Fruit fly (Drosophila melanogaster) whole organism, embryonic: ENCODE results near the gene CG10862.
A peak's percentile ranks its signal among the peaks of the same experiment; 100 is the strongest.

Source experiments
- Abd-B ChIP-seq: fragments of 200-800 bp; sonication (Bioruptor generic); optimal IDR thresholded peaks from 2 replicates; lab custom pipeline; 2018; ENCODE audit warnings: missing biosample characterization, mild to moderate bottlenecking, missing genetic modification characterization, moderate library complexity
- CG10274 ChIP-seq: fragments of 200-800 bp; sonication (Bioruptor generic); optimal IDR thresholded peaks from 3 replicates; lab custom pipeline; 2017; ENCODE audit warnings: missing biosample characterization, mild to moderate bottlenecking, missing genetic modification characterization
- CG10543 ChIP-seq: fragments of 200-800 bp; sonication (Bioruptor generic); optimal IDR thresholded peaks from 3 replicates; lab custom pipeline; 2017; ENCODE audit warnings: missing biosample characterization, mild to moderate bottlenecking, missing genetic modification characterization, moderate library complexity
- CG11695 ChIP-seq: fragments of 200-800 bp; sonication (Bioruptor generic); IDR thresholded peaks from 3 replicates; pipeline ENCODE4 v1.3.6; 2022; ENCODE audit warnings: missing biosample characterization, missing genetic modification characterization
- CG11696 ChIP-seq: fragments of 200-800 bp; sonication (Bioruptor generic); IDR thresholded peaks from 2 replicates; pipeline ENCODE4 v1.3.6; 2022; ENCODE audit warnings: missing biosample characterization, missing genetic modification characterization
- CG12104 ChIP-seq: fragments of 200-800 bp; sonication (Bioruptor generic); optimal IDR thresholded peaks from 3 replicates; lab custom pipeline; 2016; ENCODE audit warnings: missing biosample characterization, missing genetic modification characterization
- CG12299 ChIP-seq: fragments of 200-800 bp; sonication (Bioruptor generic); optimal IDR thresholded peaks from 2 replicates; lab custom pipeline; 2018; ENCODE audit warnings: missing biosample characterization, mild to moderate bottlenecking, missing genetic modification characterization
- CG13296 ChIP-seq: fragments of 200-800 bp; sonication (Bioruptor generic); optimal IDR thresholded peaks from 3 replicates; lab custom pipeline; 2018; ENCODE audit warnings: missing biosample characterization, mild to moderate bottlenecking, missing genetic modification characterization
- CG14014 ChIP-seq: fragments of 200-800 bp; sonication (Bioruptor generic); IDR thresholded peaks from 2 replicates; pipeline ENCODE4 v1.3.6; 2022; ENCODE audit warnings: missing biosample characterization, missing genetic modification characterization
- CG14441 ChIP-seq: fragments of 200-800 bp; sonication (Bioruptor generic); IDR thresholded peaks from 2 replicates; pipeline ENCODE4 v1.3.6; 2022; ENCODE audit warnings: missing biosample characterization, missing genetic modification characterization
- CG16815 ChIP-seq: fragments of 200-800 bp; sonication (Bioruptor generic); optimal IDR thresholded peaks from 3 replicates; lab custom pipeline; 2017; ENCODE audit warnings: missing biosample characterization, mild to moderate bottlenecking, missing genetic modification characterization
- CG17328 ChIP-seq: fragments of 200-800 bp; sonication (Bioruptor generic); IDR thresholded peaks from 2 replicates; pipeline ENCODE4 v1.3.6; 2022; ENCODE audit warnings: missing biosample characterization, missing genetic modification characterization
- CG2120 ChIP-seq: fragments of 200-800 bp; sonication (Bioruptor generic); optimal IDR thresholded peaks from 3 replicates; lab custom pipeline; 2016; ENCODE audit warnings: missing biosample characterization, missing genetic modification characterization
- CG31224 ChIP-seq: fragments of 200-800 bp; sonication (Bioruptor generic); IDR thresholded peaks from 2 replicates; pipeline ENCODE4 v1.3.6; 2022; ENCODE audit warnings: missing biosample characterization, missing genetic modification characterization
- CG31365 ChIP-seq: fragments of 200-800 bp; sonication (Bioruptor generic); optimal IDR thresholded peaks from 2 replicates; lab custom pipeline; 2018; ENCODE audit warnings: missing biosample characterization, mild to moderate bottlenecking, missing genetic modification characterization
- CG32532 ChIP-seq: fragments of 200-800 bp; sonication (Bioruptor generic); IDR thresholded peaks from 2 replicates; pipeline ENCODE4 v1.3.6; 2022; ENCODE audit warnings: missing biosample characterization, missing genetic modification characterization
- CG32767 ChIP-seq: fragments of 200-800 bp; sonication (Bioruptor generic); IDR thresholded peaks from 2 replicates; pipeline ENCODE4 v1.3.6; 2022; ENCODE audit warnings: missing biosample characterization, missing genetic modification characterization
- CG34224 ChIP-seq: fragments of 200-800 bp; sonication (Bioruptor generic); IDR thresholded peaks from 3 replicates; pipeline ENCODE4 v1.3.6; 2022; ENCODE audit warnings: missing biosample characterization, missing genetic modification characterization; ENCODE audit not compliant: partially characterized antibody
- CG42726 ChIP-seq: fragments of 200-800 bp; sonication (Bioruptor generic); IDR thresholded peaks from 2 replicates; pipeline ENCODE4 v1.3.6; 2022; ENCODE audit warnings: missing biosample characterization, missing genetic modification characterization; ENCODE audit not compliant: partially characterized antibody
- CG4424 ChIP-seq: fragments of 200-800 bp; sonication (Bioruptor generic); optimal IDR thresholded peaks from 3 replicates; lab custom pipeline; 2016; ENCODE audit warnings: missing biosample characterization, missing genetic modification characterization
- CG4854 ChIP-seq: fragments of 200-800 bp; sonication (Bioruptor generic); optimal IDR thresholded peaks from 2 replicates; lab custom pipeline; 2016; ENCODE audit warnings: missing biosample characterization, missing genetic modification characterization, inconsistent platforms
- CG7786 ChIP-seq: fragments of 200-800 bp; sonication (Bioruptor generic); optimal IDR thresholded peaks from 2 replicates; lab custom pipeline; 2016; ENCODE audit warnings: missing biosample characterization, missing genetic modification characterization
- CG9932 ChIP-seq: fragments of 200-800 bp; sonication (Bioruptor generic); IDR thresholded peaks from 2 replicates; pipeline ENCODE4 v1.3.6; 2022; ENCODE audit warnings: missing biosample characterization, missing genetic modification characterization
- Deaf1 ChIP-seq: fragments of 200-800 bp; optimal IDR thresholded peaks from 3 replicates; lab custom pipeline; 2019; ENCODE audit warnings: missing biosample characterization, mild to moderate bottlenecking, missing genetic modification characterization, moderate library complexity
- Dll ChIP-seq: fragments of 200-800 bp; sonication (Bioruptor generic); IDR thresholded peaks from 4 replicates; pipeline ENCODE4 v1.3.6; 2022; ENCODE audit warnings: missing biosample characterization, missing genetic modification characterization; ENCODE audit not compliant: partially characterized antibody
- Drgx ChIP-seq: fragments of 200-800 bp; sonication (Bioruptor generic); IDR thresholded peaks from 2 replicates; pipeline ENCODE4 v1.3.6; 2022; ENCODE audit warnings: missing biosample characterization, missing genetic modification characterization
- H2.0 ChIP-seq: fragments of 200-800 bp; sonication (Bioruptor generic); IDR thresholded peaks from 2 replicates; pipeline ENCODE4 v1.3.6; 2022; ENCODE audit warnings: missing biosample characterization, missing genetic modification characterization
- Nf-YB ChIP-seq: fragments of 200-800 bp; sonication (Bioruptor generic); optimal IDR thresholded peaks from 3 replicates; lab custom pipeline; 2019; ENCODE audit warnings: missing biosample characterization, mild to moderate bottlenecking, missing genetic modification characterization, moderate library complexity
- Opbp ChIP-seq: fragments of 200-800 bp; sonication (Bioruptor generic); IDR thresholded peaks from 3 replicates; pipeline ENCODE4 v1.3.6; 2022; ENCODE audit warnings: missing biosample characterization, missing genetic modification characterization; ENCODE audit not compliant: partially characterized antibody
- Sox100B ChIP-seq: fragments of 200-800 bp; sonication (Bioruptor generic); optimal IDR thresholded peaks from 3 replicates; lab custom pipeline; 2018; ENCODE audit warnings: missing biosample characterization, mild to moderate bottlenecking, missing genetic modification characterization
- Ssrp ChIP-seq: fragments of 200-800 bp; sonication (Bioruptor generic); optimal IDR thresholded peaks from 2 replicates; lab custom pipeline; 2018; ENCODE audit warnings: missing biosample characterization, mild to moderate bottlenecking, missing genetic modification characterization, moderate library complexity
- Stat92E ChIP-seq, 3 experiments: fragments of >200 bp in 2 of 3; fragments of 200-800 bp in 1 of 3; sonication (Bioruptor generic) in 1 of 3; optimal IDR thresholded peaks; 2 replicates each; lab custom pipeline; 2017 to 2019; ENCODE audit warnings: missing biosample characterization in 3 of 3, missing genetic modification characterization in 3 of 3, mild to moderate bottlenecking in 1 of 3, moderate library complexity in 1 of 3
- ap ChIP-seq: fragments of 200-800 bp; sonication (Bioruptor generic); IDR thresholded peaks from 2 replicates; pipeline ENCODE4 v1.3.6; 2022; ENCODE audit warnings: missing biosample characterization, missing genetic modification characterization
- bbx ChIP-seq: fragments of 200-800 bp; sonication (Bioruptor generic); IDR thresholded peaks from 2 replicates; pipeline ENCODE4 v1.3.6; 2022; ENCODE audit warnings: missing biosample characterization, missing genetic modification characterization; ENCODE audit not compliant: partially characterized antibody
- chinmo ChIP-seq: fragments of 200-800 bp; sonication (Bioruptor generic); IDR thresholded peaks from 4 replicates; pipeline ENCODE4 v1.3.6; 2022; ENCODE audit warnings: missing biosample characterization, missing genetic modification characterization; ENCODE audit not compliant: partially characterized antibody
- chm ChIP-seq: fragments of 200-800 bp; sonication (Bioruptor generic); IDR thresholded peaks from 2 replicates; pipeline ENCODE4 v1.3.6; 2022; ENCODE audit warnings: missing biosample characterization, missing genetic modification characterization
- dysf ChIP-seq: fragments of 200-800 bp; sonication (Bioruptor generic); IDR thresholded peaks from 3 replicates; pipeline ENCODE4 v1.3.6; 2022; ENCODE audit warnings: missing biosample characterization, missing genetic modification characterization
- kni ChIP-seq: fragments of 200-800 bp; sonication (Bioruptor generic); optimal IDR thresholded peaks from 3 replicates; lab custom pipeline; 2017; ENCODE audit warnings: mild to moderate bottlenecking, missing biosample characterization, missing genetic modification reagents, missing genetic modification characterization
- oc ChIP-seq: fragments of 200-800 bp; sonication (Bioruptor generic); optimal IDR thresholded peaks from 2 replicates; lab custom pipeline; 2018; ENCODE audit warnings: missing biosample characterization, mild to moderate bottlenecking, missing genetic modification characterization, moderate library complexity
- onecut ChIP-seq: fragments of 200-800 bp; sonication (Bioruptor generic); IDR thresholded peaks from 2 replicates; pipeline ENCODE4 v1.3.6; 2022; ENCODE audit warnings: missing biosample characterization, missing genetic modification characterization
- pan ChIP-seq, 4 experiments: fragments of >200 bp in 3 of 4; fragments of 200-800 bp in 1 of 4; sonication (Bioruptor generic) in 1 of 4; optimal IDR thresholded peaks in 3 of 4; IDR thresholded peaks in 1 of 4; 2 replicates each; pipeline versions ENCODE4 v1.3.6 to Lab custom; 2017 to 2022; ENCODE audit warnings: missing biosample characterization in 2 of 4, missing genetic modification characterization in 2 of 4, mixed read lengths in 1 of 4
- sd ChIP-seq: fragments of 200-800 bp; sonication (Bioruptor generic); optimal IDR thresholded peaks from 3 replicates; lab custom pipeline; 2018; ENCODE audit warnings: missing biosample characterization, mild to moderate bottlenecking, missing genetic modification characterization, moderate library complexity
- so ChIP-seq: fragments of 200-800 bp; sonication (Bioruptor generic); IDR thresholded peaks from 3 replicates; pipeline ENCODE4 v1.3.6; 2022; ENCODE audit warnings: missing biosample characterization, missing genetic modification characterization
- sr ChIP-seq: fragments of 200-800 bp; sonication (Bioruptor generic); IDR thresholded peaks from 3 replicates; pipeline ENCODE4 v1.3.6; 2022; ENCODE audit warnings: missing biosample characterization, missing genetic modification characterization
- tin ChIP-seq: fragments of 200-800 bp; sonication (Bioruptor generic); optimal IDR thresholded peaks from 3 replicates; lab custom pipeline; 2016; ENCODE audit warnings: missing biosample characterization, missing genetic modification characterization
- tll ChIP-seq, 2 experiments: fragments of 200-800 bp in 1 of 2; fragments of >200 bp in 1 of 2; sonication (Bioruptor generic) in 1 of 2; optimal IDR thresholded peaks; 2 replicates each; lab custom pipeline; 2017 to 2019; ENCODE audit warnings: missing biosample characterization in 2 of 2, missing genetic modification characterization in 2 of 2, mild to moderate bottlenecking in 1 of 2, moderate library complexity in 1 of 2
- ttk ChIP-seq: fragments of 200-800 bp; sonication (Bioruptor generic); IDR thresholded peaks from 2 replicates; pipeline ENCODE4 v2.1.2; 2022; ENCODE audit warnings: missing biosample characterization, missing genetic modification characterization
- unc-4 ChIP-seq: fragments of 200-800 bp; sonication (Bioruptor generic); IDR thresholded peaks from 2 replicates; pipeline ENCODE4 v1.3.6; 2022; ENCODE audit warnings: missing biosample characterization, missing genetic modification characterization; ENCODE audit not compliant: partially characterized antibody
- yki ChIP-seq: fragments of >200 bp; optimal IDR thresholded peaks from 3 replicates; lab custom pipeline; 2018

Gene CG10862

dm6 chr3L:3626069-3626468 lies 28.5 kb downstream of the CG10862 start, which contains the start of gene dar1 (continued):
- TF ChIP-seq CG7786: no peak
- TF ChIP-seq pan (optimal IDR thresholded peaks at IDR 0.05; lab: Kevin White, UChicago): no peak
- TF ChIP-seq pan (GFP tag; optimal IDR thresholded peaks at IDR 0.05 in 1 of 2, IDR thresholded peaks at IDR 0.05 in 1 of 2): no peak
- TF ChIP-seq sr (GFP tag; lab: Robert Waterston, UW): peak; percentile 54; the same call in 2 of the 3 replicates
- no peak for TF ChIP-seq CG13296 (GFP tag; lab: Kevin White, UChicago)
- no peak for TF ChIP-seq CG16815 (GFP tag; lab: Kevin White, UChicago)
- TF ChIP-seq CG11696: no peak
- no peak for TF ChIP-seq Sox100B (GFP tag; lab: Kevin White, UChicago)
- no peak for TF ChIP-seq onecut (GFP tag; lab: Robert Waterston, UW)
- TF ChIP-seq CG34224 (GFP tag; lab: Robert Waterston, UW): peak; percentile 73
- TF ChIP-seq Dll (GFP tag; lab: Robert Waterston, UW): peak; percentile 38; the same call in 1 of the 4 replicates
- peak; percentile 86 for TF ChIP-seq kni (GFP tag; lab: Kevin White, UChicago)
- no peak; the same call in 1 of the 2 replicates for TF ChIP-seq CG9932 (GFP tag; lab: Robert Waterston, UW)
- TF ChIP-seq CG4854 (GFP tag; lab: Kevin White, UChicago): no peak
- no peak for TF ChIP-seq sd (tag; lab: Kevin White, UChicago)
- no peak for TF ChIP-seq CG31365 (tag; lab: Kevin White, UChicago)
- TF ChIP-seq chm (GFP tag; lab: Robert Waterston, UW): peak; percentile 53; the same call in 1 of the 2 replicates
- 0 out of 3 replicates have a peak, but pooled peaks have one; percentile 29 for TF ChIP-seq dysf (GFP tag; lab: Robert Waterston, UW)
- peak; percentile 9; the same call in 1 of the 2 replicates for TF ChIP-seq CG14014
- no peak for TF ChIP-seq CG4424
- no peak for TF ChIP-seq H2.0
- peak; percentile 10; the same call in 1 of the 2 replicates for TF ChIP-seq CG17328 (GFP tag; lab: Robert Waterston, UW)
- TF ChIP-seq CG2120: no peak
- TF ChIP-seq CG11695: 0 out of 3 replicates have a peak, but pooled peaks have one; percentile 11
- TF ChIP-seq CG12104 (GFP tag; lab: Kevin White, UChicago): no peak
- no peak for TF ChIP-seq Ssrp
- TF ChIP-seq CG42726 (GFP tag; lab: Robert Waterston, UW): peak; percentile 41; the same call in 1 of the 2 replicates
- no peak for TF ChIP-seq CG31224 (GFP tag; lab: Robert Waterston, UW)
- TF ChIP-seq Drgx (GFP tag; lab: Robert Waterston, UW): peak; percentile 42; the same call in 1 of the 2 replicates
- TF ChIP-seq Stat92E (GFP tag; optimal IDR thresholded peaks at IDR 0.05; lab: Kevin White, UChicago): no peak
- TF ChIP-seq bbx (GFP tag; lab: Robert Waterston, UW): peak; percentile 43
- peak; percentile 34 for TF ChIP-seq CG10543 (GFP tag; lab: Kevin White, UChicago)
- TF ChIP-seq Abd-B: no peak
- peak; percentile 29; the same call in 1 of the 2 replicates for TF ChIP-seq CG32532 (GFP tag; lab: Robert Waterston, UW)
- TF ChIP-seq oc (tag; lab: Kevin White, UChicago): peak; percentile 10
- peak; percentile 96 for TF ChIP-seq Nf-YB (GFP tag; lab: Kevin White, UChicago)
- TF ChIP-seq CG10274: no peak
- no peak for TF ChIP-seq ap (GFP tag; lab: Robert Waterston, UW)
- TF ChIP-seq Deaf1 (tag; lab: Kevin White, UChicago): peak; percentile 80
- peak; percentile 27; the same call in 1 of the 2 replicates for TF ChIP-seq unc-4 (GFP tag; lab: Robert Waterston, UW)
- peak in 1 of 2 experiments; percentile 80 for TF ChIP-seq tll (GFP tag; optimal IDR thresholded peaks at IDR 0.05; lab: Kevin White, UChicago)
- peak; percentile 77; the same call in 2 of the 4 replicates for TF ChIP-seq chinmo
- no peak for TF ChIP-seq ttk (GFP tag; lab: Robert Waterston, UW)
- peak; percentile 56; the same call in 1 of the 2 replicates for TF ChIP-seq CG32767 (GFP tag; lab: Robert Waterston, UW)
- TF ChIP-seq CG12299 (tag; lab: Kevin White, UChicago): no peak
- TF ChIP-seq so: 0 out of 3 replicates have a peak, but pooled peaks have one; percentile 35
- TF ChIP-seq tin: no peak
- 0 out of 3 replicates have a peak, but pooled peaks have one; percentile 54 for TF ChIP-seq Opbp (GFP tag; lab: Robert Waterston, UW)
- TF ChIP-seq CG14441 (GFP tag; lab: Robert Waterston, UW): 0 out of 2 replicates have a peak, but pooled peaks have one; percentile 10
- TF ChIP-seq yki: peak; percentile 79
